Fruit fly (Drosophila melanogaster) whole organism, prepupa: ENCODE data around the gene Grx5.

Experiments used
- CG15336 ChIP-seq: fragments of 200-800 bp; sonication (Bioruptor generic); IDR thresholded peaks from 2 replicates; pipeline ENCODE4 v1.3.6; 2022; ENCODE audit warnings: missing biosample characterization, missing genetic modification characterization
- CG34406 ChIP-seq: fragments of 200-800 bp; sonication (Bioruptor generic); optimal IDR thresholded peaks from 3 replicates; lab custom pipeline; 2016; ENCODE audit warnings: missing biosample characterization, missing genetic modification characterization
- CG9139 ChIP-seq: fragments of 200-800 bp; sonication (Bioruptor generic); optimal IDR thresholded peaks from 3 replicates; lab custom pipeline; 2017; ENCODE audit warnings: missing biosample characterization, mild to moderate bottlenecking, missing genetic modification characterization
- Ets96B ChIP-seq: fragments of 200-800 bp; optimal IDR thresholded peaks from 2 replicates; lab custom pipeline; 2019; ENCODE audit warnings: missing biosample characterization, mild to moderate bottlenecking, missing genetic modification characterization, moderate library complexity
- Sox15 ChIP-seq: fragments of 200-800 bp; sonication (Bioruptor generic); optimal IDR thresholded peaks from 3 replicates; lab custom pipeline; 2016; ENCODE audit warnings: missing biosample characterization, missing genetic modification characterization
- dac ChIP-seq: fragments of 200-800 bp; sonication (Bioruptor generic); optimal IDR thresholded peaks from 2 replicates; lab custom pipeline; 2017; ENCODE audit warnings: missing biosample characterization, mild to moderate bottlenecking, missing genetic modification characterization
- fkh ChIP-seq: fragments of 200-800 bp; sonication (Bioruptor generic); optimal IDR thresholded peaks from 3 replicates; lab custom pipeline; 2017; ENCODE audit warnings: missing biosample characterization, mild to moderate bottlenecking, missing genetic modification characterization, moderate library complexity
- ss ChIP-seq, 2 experiments: fragments of 200-800 bp; sonication (Bioruptor generic); optimal IDR thresholded peaks; 2 replicates in 1 of 2; 3 replicates in 1 of 2; lab custom pipeline; 2017 to 2018; ENCODE audit warnings: mild to moderate bottlenecking in 2 of 2, missing biosample characterization in 2 of 2, missing genetic modification characterization in 2 of 2, moderate library complexity in 1 of 2

Grx5 gene

dm6 chrX:14802611-14803110 lies 35.3 kb downstream of the Grx5 start:
- TF ChIP-seq CG15336 (no peak), Ets96B (tag; lab: Kevin White, UChicago) (no peak), dac (GFP tag; lab: Kevin White, UChicago) (no peak), Sox15 (GFP tag; lab: Kevin White, UChicago) (no peak), ss (GFP tag; optimal IDR thresholded peaks at IDR 0.05; lab: Kevin White, UChicago) (no peak), fkh (peak; percentile 43), CG34406 (GFP tag; lab: Kevin White, UChicago) (no peak), CG9139 (no peak)
